Worm (Caenorhabditis elegans) whole organism, L1 larva: ENCODE data around the gene ZK994.6.

ENCODE experiments used
- ama-1 ChIP-seq: fragments of 150-350 bp; optimal IDR thresholded peaks from 2 replicates; lab custom pipeline; 2014
- dpl-1 ChIP-seq, 3 experiments: fragments of 150-350 bp in 2 of 3; sonication (generic microtip) in 1 of 3; optimal IDR thresholded peaks; 2 replicates each; lab custom pipeline; 2014 to 2017; ENCODE audit warnings: missing biosample characterization in 3 of 3, missing genetic modification characterization in 3 of 3, missing genetic modification reagents in 3 of 3
- dsc-1 ChIP-seq: sonication (generic microtip); optimal IDR thresholded peaks from 2 replicates; lab custom pipeline; 2016; ENCODE audit warnings: mild to moderate bottlenecking, missing genetic modification characterization, missing compliant biosample characterization
- efl-1 ChIP-seq, 4 experiments: fragments of 150-350 bp; optimal IDR thresholded peaks in 3 of 4; peaks in 1 of 4; 1 replicate in 1 of 4; 2 replicates in 3 of 4; lab custom pipeline; 2014; ENCODE audit warnings: missing biosample characterization in 2 of 4, missing genetic modification characterization in 2 of 4, missing genetic modification reagents in 2 of 4
- elt-3 ChIP-seq, 6 experiments: fragments of 150-350 bp in 1 of 6; sonication (generic microtip); optimal IDR thresholded peaks; 2 replicates each; lab custom pipeline; 2017 to 2018; ENCODE audit warnings: missing biosample characterization in 6 of 6, missing genetic modification characterization in 6 of 6, inconsistent platforms in 1 of 6
- fos-1 ChIP-seq: fragments of 150-350 bp; optimal IDR thresholded peaks from 2 replicates; lab custom pipeline; 2014; ENCODE audit warnings: missing biosample characterization, missing genetic modification characterization
- lin-15B ChIP-seq: fragments of 150-350 bp; sonication (generic microtip); optimal IDR thresholded peaks from 3 replicates; lab custom pipeline; 2014; ENCODE audit warnings: missing biosample characterization, missing genetic modification characterization
- mdl-1 ChIP-seq, 2 experiments: fragments of 150-350 bp; optimal IDR thresholded peaks; 2 replicates each; lab custom pipeline; 2014 to 2017; ENCODE audit warnings: missing biosample characterization in 2 of 2, missing genetic modification characterization in 2 of 2, inconsistent platforms in 1 of 2
- mef-2 ChIP-seq: fragments of 150-350 bp; optimal IDR thresholded peaks from 2 replicates; lab custom pipeline; 2014; ENCODE audit warnings: missing biosample characterization, missing genetic modification characterization
- nhr-19 ChIP-seq: fragments of 200-800 bp; sonication (Bioruptor generic); conservative IDR thresholded peaks from 2 replicates; pipeline ENCODE4 v1.3.6; 2022; ENCODE audit warnings: missing genetic modification characterization, missing compliant biosample characterization
- nhr-76 ChIP-seq: sonication (generic microtip); optimal IDR thresholded peaks from 2 replicates; lab custom pipeline; 2017; ENCODE audit warnings: missing biosample characterization, missing genetic modification characterization
- nhr-90 ChIP-seq: sonication (generic microtip); optimal IDR thresholded peaks from 2 replicates; lab custom pipeline; 2016; ENCODE audit warnings: mild to moderate bottlenecking, missing genetic modification characterization, missing compliant biosample characterization; ENCODE audit not compliant: poor library complexity
- snpc-4 ChIP-seq: fragments of 150-350 bp; optimal IDR thresholded peaks from 2 replicates; lab custom pipeline; 2014; ENCODE audit warnings: missing biosample characterization, missing genetic modification characterization

- TF ChIP-seq dsc-1 (tag; lab: Kevin White, UChicago), result no peak
- no peak for TF ChIP-seq mef-2 (tag; lab: Kevin White, UChicago)
- TF ChIP-seq efl-1 (optimal IDR thresholded peaks at IDR 0.05; lab: Kevin White, UChicago), result no peak
- no peak for TF ChIP-seq efl-1 (GFP tag; optimal IDR thresholded peaks at IDR 0.05 in 1 of 2; lab: Kevin White, UChicago)
- no peak for TF ChIP-seq nhr-76 (tag; lab: Kevin White, UChicago)
- no peak for TF ChIP-seq mdl-1 (tag; optimal IDR thresholded peaks at IDR 0.05; lab: Kevin White, UChicago)
- TF ChIP-seq fos-1 (tag; lab: Kevin White, UChicago), result no peak
- no peak for TF ChIP-seq lin-15B (tag; lab: Kevin White, UChicago)
- TF ChIP-seq nhr-90, result no peak
- TF ChIP-seq dpl-1 (GFP tag; optimal IDR thresholded peaks at IDR 0.05; lab: Kevin White, UChicago), result no peak
- TF ChIP-seq snpc-4 (tag; lab: Kevin White, UChicago), result no peak
- no peak for TF ChIP-seq nhr-19 (GFP tag; lab: Robert Waterston, UW)
- no peak for TF ChIP-seq ama-1 (lab: Kevin White, UChicago)
- TF ChIP-seq elt-3 (tag; optimal IDR thresholded peaks at IDR 0.05; lab: Kevin White, UChicago), result no peak
These were observed 25.9 kb downstream of the ZK994.6 start for ce11 chrV:8481274-8481673.
